Worm (Caenorhabditis elegans) whole organism, L4 larva: ENCODE results near the gene meg-2.

Experiments
- D1046.2 ChIP-seq: fragments of 200-800 bp; sonication (Bioruptor generic); IDR thresholded peaks from 2 replicates; pipeline ENCODE4 v1.3.6; 2022; ENCODE audit warnings: missing genetic modification characterization, missing compliant biosample characterization
- F26F4.8 ChIP-seq: fragments of 200-800 bp; sonication (Bioruptor generic); conservative IDR thresholded peaks from 2 replicates; pipeline ENCODE4 v1.3.6; 2022; ENCODE audit warnings: missing genetic modification characterization, missing compliant biosample characterization
- F44E2.7 ChIP-seq: fragments of 200-800 bp; sonication (Bioruptor generic); IDR thresholded peaks from 2 replicates; pipeline ENCODE4 v2.1.2; 2022; ENCODE audit warnings: missing genetic modification characterization, missing compliant biosample characterization
- F49E8.2 ChIP-seq: sonication (generic microtip); optimal IDR thresholded peaks from 2 replicates; lab custom pipeline; 2016; ENCODE audit warnings: missing compliant biosample characterization, mild to moderate bottlenecking, missing genetic modification characterization, borderline replicate concordance
- T26A8.4 ChIP-seq: fragments of 200-800 bp; sonication (Bioruptor generic); IDR thresholded peaks from 2 replicates; pipeline ENCODE4 v1.3.6; 2022; ENCODE audit warnings: missing genetic modification characterization, missing compliant biosample characterization
- ZK337.2 ChIP-seq: fragments of 200-800 bp; sonication (Bioruptor generic); IDR thresholded peaks from 2 replicates; pipeline ENCODE4 v1.3.6; 2022; ENCODE audit warnings: missing genetic modification reagents, missing genetic modification characterization, missing compliant biosample characterization
- aha-1 ChIP-seq: fragments of 150-350 bp; peaks from one replicate; lab custom pipeline; 2014; ENCODE audit warnings: missing biosample characterization, missing genetic modification characterization
- aly-2 ChIP-seq: sonication (generic microtip); optimal IDR thresholded peaks from 2 replicates; lab custom pipeline; 2018; ENCODE audit warnings: missing biosample characterization, missing genetic modification characterization
- ama-1 ChIP-seq: fragments of 150-350 bp; optimal IDR thresholded peaks from 2 replicates; lab custom pipeline; 2014; ENCODE audit warnings: inconsistent platforms, mixed read lengths
- arid-1 ChIP-seq: fragments of 200-800 bp; sonication (Bioruptor generic); conservative IDR thresholded peaks from 2 replicates; pipeline ENCODE4 v1.3.6; 2022; ENCODE audit warnings: missing genetic modification reagents, missing genetic modification characterization, missing compliant biosample characterization
- ceh-20 ChIP-seq: fragments of 200-800 bp; sonication (Bioruptor generic); IDR thresholded peaks from 2 replicates; pipeline ENCODE4 v1.3.6; 2022; ENCODE audit warnings: missing genetic modification reagents, missing genetic modification characterization, missing compliant biosample characterization
- ceh-62 ChIP-seq: sonication (generic microtip); optimal IDR thresholded peaks from 2 replicates; lab custom pipeline; 2017; ENCODE audit warnings: missing biosample characterization, missing genetic modification characterization
- ceh-82 ChIP-seq: sonication (generic microtip); optimal IDR thresholded peaks from 2 replicates; lab custom pipeline; 2017; ENCODE audit warnings: missing biosample characterization, missing genetic modification characterization
- ces-1 ChIP-seq: fragments of 150-350 bp; sonication (generic microtip); optimal IDR thresholded peaks from 4 replicates; lab custom pipeline; 2014; ENCODE audit warnings: missing biosample characterization, missing genetic modification reagents, missing genetic modification characterization
- cey-2 ChIP-seq: sonication (generic microtip); optimal IDR thresholded peaks from 3 replicates; lab custom pipeline; 2017; ENCODE audit warnings: missing genetic modification characterization, mild to moderate bottlenecking, missing compliant biosample characterization, antibody characterized with exemption, borderline replicate concordance; ENCODE audit not compliant: insufficient read depth
- daf-19 ChIP-seq: fragments of 200-800 bp; sonication (Bioruptor generic); conservative IDR thresholded peaks from 2 replicates; pipeline ENCODE4 v1.3.6; 2022; ENCODE audit warnings: missing genetic modification characterization, missing compliant biosample characterization
- dmd-6 ChIP-seq: fragments of 200-800 bp; sonication (Bioruptor generic); IDR thresholded peaks from 2 replicates; pipeline ENCODE4 v1.3.6; 2022; ENCODE audit warnings: missing genetic modification reagents, missing genetic modification characterization, missing compliant biosample characterization
- dmd-9 ChIP-seq: fragments of 200-800 bp; sonication (Bioruptor generic); IDR thresholded peaks from 2 replicates; pipeline ENCODE4 v1.3.6; 2022; ENCODE audit warnings: missing genetic modification reagents, missing genetic modification characterization, missing compliant biosample characterization
- dve-1 ChIP-seq: sonication (generic microtip); optimal IDR thresholded peaks from 2 replicates; lab custom pipeline; 2017; ENCODE audit warnings: antibody characterized with exemption, mild to moderate bottlenecking, missing genetic modification characterization, missing compliant biosample characterization; ENCODE audit not compliant: insufficient read depth
- egl-27 ChIP-seq: sonication (generic microtip); optimal IDR thresholded peaks from 3 replicates; lab custom pipeline; 2017; ENCODE audit warnings: missing biosample characterization, missing genetic modification reagents, missing genetic modification characterization
- gei-8 ChIP-seq: fragments of 200-800 bp; sonication (Bioruptor generic); optimal IDR thresholded peaks from 2 replicates; lab custom pipeline; 2018; ENCODE audit warnings: mild to moderate bottlenecking, missing genetic modification characterization, missing compliant biosample characterization
- hif-1 ChIP-seq, 2 experiments: sonication (generic microtip); optimal IDR thresholded peaks; 2 replicates each; lab custom pipeline; 2016 to 2017; ENCODE audit warnings: missing compliant biosample characterization in 2 of 2, missing genetic modification characterization in 2 of 2, missing genetic modification reagents in 2 of 2, missing genotype in 2 of 2, mild to moderate bottlenecking in 1 of 2
- hlh-11 ChIP-seq: fragments of 200-800 bp; sonication (Bioruptor generic); optimal IDR thresholded peaks from 2 replicates; lab custom pipeline; 2018; ENCODE audit warnings: mild to moderate bottlenecking, missing genetic modification characterization, missing compliant biosample characterization
- hlh-30 ChIP-seq: sonication (generic microtip); optimal IDR thresholded peaks from 2 replicates; lab custom pipeline; 2017; ENCODE audit warnings: antibody characterized with exemption, mild to moderate bottlenecking, missing genetic modification characterization, missing compliant biosample characterization; ENCODE audit not compliant: insufficient read depth
- lin-1 ChIP-seq: fragments of 200-800 bp; sonication (Bioruptor generic); IDR thresholded peaks from 2 replicates; pipeline ENCODE4 v1.3.6; 2022; ENCODE audit warnings: missing genetic modification reagents, missing genetic modification characterization, missing compliant biosample characterization
- lin-29 ChIP-seq: fragments of 200-800 bp; sonication (Bioruptor generic); IDR thresholded peaks from 2 replicates; pipeline ENCODE4 v1.3.6; 2022; ENCODE audit warnings: missing genetic modification reagents, missing genetic modification characterization, missing compliant biosample characterization
- lin-38 ChIP-seq: fragments of 200-800 bp; sonication (Bioruptor generic); IDR thresholded peaks from 2 replicates; pipeline ENCODE4 v1.3.6; 2022; ENCODE audit warnings: missing genetic modification reagents, missing genetic modification characterization, missing compliant biosample characterization
- lsy-2 ChIP-seq, 2 experiments: fragments of 150-350 bp in 1 of 2; sonication (generic microtip) in 1 of 2; optimal IDR thresholded peaks; 2 replicates each; lab custom pipeline; 2014 to 2017; ENCODE audit warnings: missing biosample characterization in 2 of 2, missing genetic modification characterization in 2 of 2
- madf-5 ChIP-seq, 2 experiments: fragments of 200-800 bp; sonication (Bioruptor generic); IDR thresholded peaks; 2 replicates each; pipeline ENCODE4 v1.3.6; 2022; ENCODE audit warnings: missing compliant biosample characterization in 2 of 2, missing genetic modification characterization in 2 of 2
- madf-9 ChIP-seq: fragments of 200-800 bp; sonication (Bioruptor generic); conservative IDR thresholded peaks from 2 replicates; pipeline ENCODE4 v1.3.6; 2022; ENCODE audit warnings: missing genetic modification reagents, missing genetic modification characterization, missing compliant biosample characterization
- mdl-1 ChIP-seq, 2 experiments: fragments of 150-350 bp in 1 of 2; sonication (generic microtip) in 1 of 2; optimal IDR thresholded peaks; 2 replicates each; lab custom pipeline; 2014 to 2017; ENCODE audit warnings: missing biosample characterization in 2 of 2, missing genetic modification characterization in 2 of 2
- mes-2 ChIP-seq: sonication (generic microtip); optimal IDR thresholded peaks from 2 replicates; lab custom pipeline; 2016; ENCODE audit warnings: missing genotype, mild to moderate bottlenecking, missing genetic modification characterization, missing compliant biosample characterization; ENCODE audit not compliant: poor library complexity, severe bottlenecking
- mxl-3 ChIP-seq: fragments of 200-800 bp; sonication (Bioruptor generic); optimal IDR thresholded peaks from 2 replicates; lab custom pipeline; 2018; ENCODE audit warnings: mild to moderate bottlenecking, missing genetic modification characterization, missing compliant biosample characterization
- nhr-11 ChIP-seq: fragments of 150-350 bp; optimal IDR thresholded peaks from 2 replicates; lab custom pipeline; 2014; ENCODE audit warnings: missing biosample characterization, missing genetic modification characterization
- nhr-111 ChIP-seq: fragments of 200-800 bp; sonication (Bioruptor generic); optimal IDR thresholded peaks from 2 replicates; lab custom pipeline; 2018; ENCODE audit warnings: mild to moderate bottlenecking, missing genetic modification characterization, missing compliant biosample characterization
- nhr-237 ChIP-seq: sonication (generic microtip); optimal IDR thresholded peaks from 2 replicates; lab custom pipeline; 2017; ENCODE audit warnings: missing biosample characterization, missing genetic modification characterization
- nhr-25 ChIP-seq: sonication (generic microtip); optimal IDR thresholded peaks from 2 replicates; lab custom pipeline; 2017; ENCODE audit warnings: missing genetic modification characterization, mild to moderate bottlenecking, missing compliant biosample characterization, antibody characterized with exemption, moderate library complexity, borderline replicate concordance; ENCODE audit not compliant: insufficient read depth
- nhr-28 ChIP-seq: fragments of 150-350 bp; optimal IDR thresholded peaks from 2 replicates; lab custom pipeline; 2014; ENCODE audit warnings: missing biosample characterization, missing genetic modification characterization
- nhr-42 ChIP-seq: fragments of 200-800 bp; sonication (Bioruptor generic); IDR thresholded peaks from 2 replicates; pipeline ENCODE4 v1.3.6; 2022; ENCODE audit warnings: missing genetic modification characterization, missing compliant biosample characterization
- nhr-48 ChIP-seq: sonication (generic microtip); optimal IDR thresholded peaks from 2 replicates; lab custom pipeline; 2016; ENCODE audit warnings: mild to moderate bottlenecking, missing genetic modification characterization, missing compliant biosample characterization
- nhr-76 ChIP-seq: fragments of 150-350 bp; optimal IDR thresholded peaks from 2 replicates; lab custom pipeline; 2014; ENCODE audit warnings: missing biosample characterization, missing genetic modification characterization
- php-3 ChIP-seq: fragments of 200-800 bp; sonication (Bioruptor generic); IDR thresholded peaks from 2 replicates; pipeline ENCODE4 v1.3.6; 2022; ENCODE audit warnings: missing genetic modification reagents, missing genetic modification characterization, missing compliant biosample characterization
- saeg-2 ChIP-seq: fragments of 200-800 bp; sonication (Bioruptor generic); IDR thresholded peaks from 2 replicates; pipeline ENCODE4 v1.3.6; 2022; ENCODE audit warnings: missing genetic modification reagents, missing genetic modification characterization, missing compliant biosample characterization
- skn-1 ChIP-seq: fragments of 150-350 bp; optimal IDR thresholded peaks from 2 replicates; lab custom pipeline; 2014; ENCODE audit warnings: missing biosample characterization, missing genetic modification characterization
- snpc-4 ChIP-seq: fragments of 150-350 bp; optimal IDR thresholded peaks from 2 replicates; lab custom pipeline; 2014; ENCODE audit warnings: missing biosample characterization, missing genetic modification characterization
- spr-3 ChIP-seq: fragments of 200-800 bp; sonication (Bioruptor generic); optimal IDR thresholded peaks from 2 replicates; lab custom pipeline; 2018; ENCODE audit warnings: mild to moderate bottlenecking, missing genetic modification characterization, missing compliant biosample characterization
- tra-1 ChIP-seq: fragments of 200-800 bp; sonication (Bioruptor generic); IDR thresholded peaks from 2 replicates; pipeline ENCODE4 v1.3.6; 2022; ENCODE audit warnings: missing genetic modification reagents, missing genetic modification characterization, missing compliant biosample characterization
- zip-11 ChIP-seq: fragments of 200-800 bp; sonication (Bioruptor generic); IDR thresholded peaks from 2 replicates; pipeline ENCODE4 v1.3.6; 2022; ENCODE audit warnings: missing genetic modification characterization, missing compliant biosample characterization
- ztf-7 ChIP-seq: fragments of 150-350 bp; optimal IDR thresholded peaks from 2 replicates; lab custom pipeline; 2014; ENCODE audit warnings: missing biosample characterization, missing genetic modification characterization

The meg-2 gene

DNA sequence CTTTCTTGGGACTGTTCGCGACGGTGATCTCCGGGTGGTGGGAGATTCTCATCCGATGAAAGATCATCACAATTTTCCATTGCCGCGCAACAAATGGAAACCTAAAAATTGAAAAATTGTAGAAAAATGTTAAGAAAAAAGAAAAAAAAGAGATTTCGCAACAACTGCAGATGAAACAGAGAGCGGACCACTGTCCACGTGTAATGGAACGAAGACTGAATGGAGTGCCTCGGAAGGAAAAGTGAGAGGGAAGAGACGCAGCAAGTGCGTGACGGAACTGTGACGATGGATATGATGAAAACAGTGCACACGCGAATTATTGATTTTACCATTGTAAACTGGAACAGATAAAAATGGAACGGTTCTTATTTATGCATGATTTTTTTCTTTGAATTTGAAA lies at the start of gene meg-2:
meg-2 (minus strand) TSS at position 101 of the 400 bp plus-strand sequence.
- TF ChIP-seq ZK337.2 (GFP tag; lab: Robert Waterston, UW): no peak
- TF ChIP-seq F44E2.7 (GFP tag; lab: Robert Waterston, UW): no peak
- no peak for TF ChIP-seq daf-19
- no peak for TF ChIP-seq ama-1 (lab: Kevin White, UChicago)
- no peak for TF ChIP-seq madf-9 (GFP tag; lab: Robert Waterston, UW)
- TF ChIP-seq lin-1 (GFP tag; lab: Robert Waterston, UW): no peak
- no peak for TF ChIP-seq ceh-62 (tag; lab: Kevin White, UChicago)
- TF ChIP-seq lin-38: no peak
- TF ChIP-seq php-3 (GFP tag; lab: Robert Waterston, UW): no peak
- TF ChIP-seq, all 104 proteins: peak for 0

- no peak for TF ChIP-seq nhr-48 (tag; lab: Kevin White, UChicago)
- no peak for TF ChIP-seq F26F4.8
- TF ChIP-seq aly-2: no peak
- TF ChIP-seq arid-1: no peak
- no peak for TF ChIP-seq gei-8 (GFP tag; lab: Kevin White, UChicago)
- no peak for TF ChIP-seq spr-3 (GFP tag; lab: Kevin White, UChicago)
- TF ChIP-seq hif-1 (tag; optimal IDR thresholded peaks at IDR 0.05; lab: Kevin White, UChicago): peak in 1 of 2 experiments; percentile 15
- no peak for TF ChIP-seq skn-1 (tag; lab: Kevin White, UChicago)
- no peak for TF ChIP-seq egl-27 (tag; lab: Kevin White, UChicago)
- peak; percentile 58 for TF ChIP-seq mxl-3
- peak; percentile 79 for TF ChIP-seq nhr-28 (tag; lab: Kevin White, UChicago)
- no peak for TF ChIP-seq lin-29 (GFP tag; lab: Robert Waterston, UW)
- peak; percentile 53 for TF ChIP-seq nhr-11 (tag; lab: Kevin White, UChicago)
- TF ChIP-seq ces-1 (GFP tag; lab: Kevin White, UChicago): no peak
- TF ChIP-seq D1046.2 (GFP tag; lab: Robert Waterston, UW): no peak
- peak; percentile 41 for TF ChIP-seq dmd-6
- TF ChIP-seq aha-1 (tag; lab: Kevin White, UChicago): peak; percentile 97
- TF ChIP-seq ztf-7: no peak
- no peak for TF ChIP-seq nhr-42
- no peak for TF ChIP-seq snpc-4 (tag; lab: Kevin White, UChicago)
- TF ChIP-seq nhr-111 (GFP tag; lab: Kevin White, UChicago): no peak
- no peak for TF ChIP-seq nhr-237 (tag; lab: Kevin White, UChicago)
- no peak; the same call in 1 of the 2 replicates for TF ChIP-seq ceh-20
- TF ChIP-seq mes-2: peak; percentile 27
- no peak for TF ChIP-seq T26A8.4 (GFP tag; lab: Robert Waterston, UW)
- peak; percentile 80 for TF ChIP-seq hlh-11 (tag; lab: Kevin White, UChicago)
- TF ChIP-seq dmd-9 (GFP tag; lab: Robert Waterston, UW): no peak
- peak in 1 of 2 experiments; percentile 79 for TF ChIP-seq mdl-1 (tag; optimal IDR thresholded peaks at IDR 0.05; lab: Kevin White, UChicago)
- TF ChIP-seq lsy-2 (tag; optimal IDR thresholded peaks at IDR 0.05; lab: Kevin White, UChicago): peak in 1 of 2 experiments; percentile 48
- no peak for TF ChIP-seq dve-1
- no peak for TF ChIP-seq madf-5 (GFP tag; IDR thresholded peaks at IDR 0.05; lab: Robert Waterston, UW)
- TF ChIP-seq nhr-76 (tag; lab: Kevin White, UChicago): no peak
- TF ChIP-seq F49E8.2 (tag; lab: Kevin White, UChicago): no peak
- peak; percentile 83 for TF ChIP-seq hlh-30
- TF ChIP-seq nhr-25 (tag; lab: Kevin White, UChicago): no peak
- TF ChIP-seq cey-2 (tag; lab: Kevin White, UChicago): no peak
- TF ChIP-seq ceh-82 (tag; lab: Kevin White, UChicago): no peak
- TF ChIP-seq saeg-2 (GFP tag; lab: Robert Waterston, UW): no peak
- no peak for TF ChIP-seq zip-11 (GFP tag; lab: Robert Waterston, UW)
- TF ChIP-seq ceh-62 (tag; lab: Kevin White, UChicago): no peak
- 0 out of 2 replicates have a peak, but pooled peaks have one; percentile 30 for TF ChIP-seq tra-1 (GFP tag; lab: Robert Waterston, UW)
These were observed 49.4 kb upstream of the meg-2 start, which contains the start of gene F48F7.5 for ce11 chrX:13975314-13975713. F48F7.5 (plus strand) TSS chrX:13975653.
